Worm (Caenorhabditis elegans): ENCODE results near the gene cox-6B.
"Not testable (repeated sequence)": the region's sequence is repeated elsewhere in the genome, so short reads cannot be mapped to it uniquely, and the experiment has no call there.

The cox-6B gene

DNA sequence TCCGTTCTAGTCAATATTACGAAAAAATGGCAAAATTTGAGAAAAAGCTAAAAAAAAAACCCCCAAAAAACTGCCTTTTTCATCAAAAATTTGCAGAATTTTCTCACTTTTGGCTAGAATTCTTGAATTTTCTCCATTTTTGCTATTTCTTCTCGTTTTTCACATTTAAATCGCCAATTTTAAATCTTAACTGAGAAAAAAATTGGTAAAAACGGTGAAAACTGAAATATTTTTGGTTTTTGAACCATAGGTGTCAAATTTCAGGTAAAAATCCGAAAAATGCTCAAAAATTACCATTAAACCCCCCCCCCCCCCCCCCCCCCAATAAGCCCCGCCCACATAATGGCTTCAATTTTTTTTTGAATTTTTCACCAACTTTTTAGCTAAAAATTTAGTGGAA is at the start of gene cox-6B:
TSS of gene cox-6B (plus strand) at position 301 of the 400 bp plus-strand sequence.
- not testable (repeated sequence) for TF ChIP-seq egl-43 (GFP tag; IDR thresholded peaks at IDR 0.05); madf-5 (GFP tag; IDR thresholded peaks at IDR 0.05); mes-2 (tag; optimal IDR thresholded peaks at IDR 0.05; ENCODE audit: poor library complexity, severe bottlenecking)

ce11 chrIII:2651519-2651918 is 47.9 kb upstream of the cox-6B start:
- TF ChIP-seq unc-62 (GFP tag; optimal IDR thresholded peaks at IDR 0.05 in 1 of 2): peak in 1 of 2 experiments; percentile 28
- TF ChIP-seq unc-62 (tag; optimal IDR thresholded peaks at IDR 0.05): no peak
- no peak for TF ChIP-seq rbr-2 (tag; optimal IDR thresholded peaks at IDR 0.05)

DNA sequence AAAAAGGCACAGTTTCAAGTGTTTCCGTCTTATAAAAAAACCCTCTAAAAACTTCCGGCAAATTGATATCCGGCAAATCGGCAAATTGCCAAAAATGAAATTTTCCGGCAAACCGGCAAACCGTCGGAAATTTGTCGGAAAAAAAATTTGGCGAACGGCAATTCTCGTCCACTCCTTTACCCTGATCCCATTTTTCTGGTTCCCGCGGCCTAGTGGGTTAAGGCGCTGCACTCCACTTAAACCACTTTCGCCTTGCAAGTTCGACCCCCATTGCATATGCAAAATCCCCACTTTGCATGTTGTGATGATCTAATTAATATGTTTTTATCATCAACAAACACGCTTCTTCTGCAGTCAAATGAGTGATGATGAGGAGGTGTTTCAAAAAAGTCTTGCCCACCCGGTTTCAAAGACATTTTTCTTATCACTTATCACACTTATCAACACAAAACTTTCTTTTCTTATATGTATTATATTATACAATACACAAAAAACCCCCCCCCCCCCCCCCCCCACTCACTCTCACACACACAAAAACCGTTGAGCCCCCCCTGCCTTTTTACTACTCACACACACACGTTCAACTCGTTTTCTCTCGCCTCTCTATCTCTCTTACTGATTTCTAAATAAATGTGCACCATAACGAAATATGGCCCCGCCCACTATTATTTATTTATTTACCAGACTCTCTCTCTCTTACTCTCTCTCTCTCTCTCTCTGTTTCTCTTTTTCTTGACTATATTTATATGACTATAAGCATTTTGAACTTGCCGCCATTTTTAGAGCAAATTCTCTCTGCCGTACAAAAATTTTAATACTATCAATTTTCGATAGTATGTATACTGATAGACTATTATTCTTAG is 46.5 kb upstream of the cox-6B start:
- 0 out of 2 replicates have a peak, but pooled peaks have one; percentile 5 for TF ChIP-seq tra-1 (GFP tag; IDR thresholded peaks at IDR 0.05)
- TF ChIP-seq F49E8.2 (tag; optimal IDR thresholded peaks at IDR 0.05; ENCODE audit: borderline replicate concordance): no peak
- no peak for TF ChIP-seq zfp-2 (tag; optimal IDR thresholded peaks at IDR 0.05)
- TF ChIP-seq mdt-29 (GFP tag; IDR thresholded peaks at IDR 0.05): no peak
- no peak for TF ChIP-seq ctbp-1 (GFP tag; IDR thresholded peaks at IDR 0.05)
- TF ChIP-seq pqm-1 (tag; optimal IDR thresholded peaks at IDR 0.05): peak; percentile 16
- no peak for TF ChIP-seq pha-4 (GFP tag; IDR thresholded peaks at IDR 0.05)
- TF ChIP-seq pha-4 (tag; optimal IDR thresholded peaks at IDR 0.05): peak; percentile 36
- TF ChIP-seq nhr-237 (tag; optimal IDR thresholded peaks at IDR 0.05): no peak
- TF ChIP-seq hlh-11 (tag; optimal IDR thresholded peaks at IDR 0.05): peak; percentile 60
- no peak for TF ChIP-seq madf-5 (GFP tag; IDR thresholded peaks at IDR 0.05)
- TF ChIP-seq ceh-62 (tag; optimal IDR thresholded peaks at IDR 0.05): no peak
- TF ChIP-seq egl-27 (tag; optimal IDR thresholded peaks at IDR 0.05): no peak
- no peak for TF ChIP-seq daf-16 (GFP tag; optimal IDR thresholded peaks at IDR 0.05)
- TF ChIP-seq daf-16 (tag; optimal IDR thresholded peaks at IDR 0.05): peak; percentile 71
- no peak for TF ChIP-seq aha-1 (tag)
- TF ChIP-seq ces-1 (GFP tag; optimal IDR thresholded peaks at IDR 0.05): no peak
- TF ChIP-seq Y48G9A.11 (GFP tag; IDR thresholded peaks at IDR 0.05): no peak
- no peak for TF ChIP-seq ceh-28 (tag; optimal IDR thresholded peaks at IDR 0.05)

ce11 chrIII:2656168-2656567 is 43.3 kb upstream of the cox-6B start:
- TF ChIP-seq spr-3 (GFP tag; optimal IDR thresholded peaks at IDR 0.05) (no peak), aha-1 (tag) (no peak), tag-97 (GFP tag; IDR thresholded peaks at IDR 0.05) (no peak), hlh-11 (tag; optimal IDR thresholded peaks at IDR 0.05) (peak; percentile 18), unc-62 (GFP tag; optimal IDR thresholded peaks at IDR 0.05 in 1 of 2) (peak in 1 of 2 experiments; percentile 58), unc-62 (tag; optimal IDR thresholded peaks at IDR 0.05) (no peak), mxl-3 (GFP tag; optimal IDR thresholded peaks at IDR 0.05) (peak; percentile 56), dve-1 (tag; optimal IDR thresholded peaks at IDR 0.05; ENCODE audit: insufficient read depth) (peak; percentile 4), nhr-77 (tag; optimal IDR thresholded peaks at IDR 0.05) (no peak), cey-2 (tag; optimal IDR thresholded peaks at IDR 0.05; ENCODE audit: borderline replicate concordance, insufficient read depth) (no peak), dmd-6 (GFP tag; IDR thresholded peaks at IDR 0.05) (peak; percentile 13; the same call in 1 of the 2 replicates), tra-1 (GFP tag; IDR thresholded peaks at IDR 0.05) (0 out of 2 replicates have a peak, but pooled peaks have one; percentile 43), hif-1 (tag; optimal IDR thresholded peaks at IDR 0.05) (no peak), nhr-28 (tag; optimal IDR thresholded peaks at IDR 0.05) (peak; percentile 51), pha-4 (GFP tag; IDR thresholded peaks at IDR 0.05) (no peak), pha-4 (tag; optimal IDR thresholded peaks at IDR 0.05) (no peak), lin-38 (GFP tag; IDR thresholded peaks at IDR 0.05) (no peak)

Data from whole organism, L4 larva.